Fruit fly (Drosophila melanogaster): ENCODE measurements around the gene CG18748.

DNA sequence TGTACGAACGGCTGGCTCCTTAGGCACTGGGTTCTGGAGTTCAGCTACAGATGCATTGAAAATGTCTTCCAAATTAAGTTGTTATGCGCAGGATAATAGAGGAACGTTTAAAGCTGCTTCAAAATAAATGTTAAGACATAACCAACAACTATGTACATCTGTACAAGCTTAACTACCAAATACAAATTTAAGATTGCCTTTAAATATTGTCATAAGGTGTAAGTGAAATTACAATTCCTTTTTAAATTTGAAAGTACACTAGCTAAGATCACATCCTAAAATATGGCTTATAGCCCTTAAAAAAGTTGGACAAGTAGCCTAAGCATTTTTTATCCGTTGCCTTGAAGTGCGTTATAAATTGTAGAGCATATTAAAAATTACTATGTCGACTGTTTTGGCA is 23.8 kb upstream of the CG18748 start, which contains the start of gene CG31473:
- TF ChIP-seq achi (GFP tag; optimal IDR thresholded peaks at IDR 0.05), result no peak
- no peak for TF ChIP-seq CG6854 (GFP tag; optimal IDR thresholded peaks at IDR 0.05)
- no peak for TF ChIP-seq Hr4 (GFP tag; optimal IDR thresholded peaks at IDR 0.05)

All from whole organism, prepupa.